Fruit fly (Drosophila melanogaster): ENCODE data around the gene CG7423.
A peak's percentile ranks its signal among the peaks of the same experiment; 100 is the strongest.

The CG7423 gene

DNA sequence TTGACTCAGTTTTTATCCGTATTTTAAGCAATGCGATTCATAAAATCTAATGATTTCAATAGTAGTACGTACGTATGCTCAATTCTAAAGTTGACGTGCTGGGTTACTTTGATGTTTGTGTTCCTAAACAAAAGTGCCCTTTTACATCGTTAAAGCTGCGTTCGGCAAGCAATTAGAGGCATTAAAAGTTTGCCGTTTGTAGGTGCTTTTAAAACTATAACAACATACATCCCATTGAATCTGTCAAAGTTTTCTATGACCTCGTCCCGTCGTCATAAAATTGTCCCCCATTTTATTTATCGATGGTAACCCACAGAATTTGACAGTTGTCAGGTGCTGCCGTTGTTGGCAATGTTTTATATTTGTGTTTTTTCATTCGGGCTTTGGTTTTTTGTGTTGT lies at the start of gene CG7423:
CG7423 (minus strand) TSS at position 101 of the 400 bp plus-strand sequence.
- no peak for TF ChIP-seq Met (GFP tag; optimal IDR thresholded peaks at IDR 0.05)
- no peak for TF ChIP-seq spab (GFP tag; optimal IDR thresholded peaks at IDR 0.05)
- no peak for TF ChIP-seq CG3919 (GFP tag; optimal IDR thresholded peaks at IDR 0.05)
- no peak for TF ChIP-seq cyc (GFP tag; optimal IDR thresholded peaks at IDR 0.05)

DNA sequence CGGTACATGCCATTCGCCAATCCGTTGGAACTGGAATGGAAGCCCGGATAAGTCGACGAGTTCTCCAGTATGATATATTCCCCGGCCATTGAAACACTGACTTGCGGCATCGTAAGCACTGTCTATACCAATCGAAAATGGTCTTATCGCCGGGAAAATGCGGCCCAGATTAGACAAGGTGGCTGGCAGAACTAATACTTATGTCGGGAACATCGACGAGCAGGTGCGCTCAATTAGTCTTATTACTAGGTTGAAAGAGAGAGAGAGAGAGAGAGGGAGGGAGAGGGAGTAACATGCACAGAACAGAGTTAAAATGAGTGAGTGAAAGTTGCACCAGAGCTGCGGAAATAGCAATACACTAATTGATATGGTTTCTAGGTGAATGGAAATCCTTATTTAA lies 44.1 kb upstream of the CG7423 start, which contains the start of gene tgy:
tgy (minus strand) TSS at position 101 of the 400 bp plus-strand sequence.
- no peak for TF ChIP-seq CG8319 (GFP tag; optimal IDR thresholded peaks at IDR 0.05)
- no peak for TF ChIP-seq CG3919 (GFP tag; optimal IDR thresholded peaks at IDR 0.05)
- no peak for TF ChIP-seq CG31627 (GFP tag; optimal IDR thresholded peaks at IDR 0.05)
- TF ChIP-seq vri (GFP tag; optimal IDR thresholded peaks at IDR 0.05): no peak
- TF ChIP-seq CG6276 (GFP tag; optimal IDR thresholded peaks at IDR 0.05): no peak
- TF ChIP-seq achi (GFP tag; optimal IDR thresholded peaks at IDR 0.05): no peak
- no peak for TF ChIP-seq Sox102F (GFP tag; optimal IDR thresholded peaks at IDR 0.05)
- no peak for TF ChIP-seq ss (GFP tag; optimal IDR thresholded peaks at IDR 0.05)
- TF ChIP-seq pdm3 (GFP tag; optimal IDR thresholded peaks at IDR 0.05): no peak
- TF ChIP-seq esn (GFP tag; optimal IDR thresholded peaks at IDR 0.05): no peak
- TF ChIP-seq salr (GFP tag; optimal IDR thresholded peaks at IDR 0.05): no peak
- TF ChIP-seq CG10669 (GFP tag; optimal IDR thresholded peaks at IDR 0.05): no peak
- TF ChIP-seq CG3032 (tag; optimal IDR thresholded peaks at IDR 0.05): no peak

DNA sequence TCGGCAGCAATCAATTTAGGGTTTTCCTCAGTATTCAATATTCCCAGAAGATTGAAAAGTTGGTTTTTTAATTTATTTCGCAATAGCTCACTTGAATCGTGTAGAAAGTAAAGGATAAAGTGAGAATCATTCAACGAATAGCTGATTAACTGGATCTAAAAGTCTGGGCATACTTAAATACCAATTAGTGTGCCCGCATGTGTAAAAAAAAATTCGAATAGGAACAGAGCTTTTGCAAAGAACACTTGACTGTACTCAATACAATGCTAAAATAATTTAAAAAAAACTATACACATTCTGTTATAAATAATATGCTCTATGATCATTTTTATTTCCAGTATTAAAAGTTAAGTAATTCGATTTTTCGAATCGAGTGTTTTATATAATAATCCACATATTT lies 41.2 kb upstream of the CG7423 start, which contains the start of gene CG15882:
CG15882 (minus strand) TSS at position 101 of the 400 bp plus-strand sequence.
- no peak for TF ChIP-seq salr (GFP tag; optimal IDR thresholded peaks at IDR 0.05)
- TF ChIP-seq CG16779 (tag; optimal IDR thresholded peaks at IDR 0.05): no peak
- TF ChIP-seq Hr4 (GFP tag; optimal IDR thresholded peaks at IDR 0.05): no peak
- TF ChIP-seq Lpt (GFP tag; optimal IDR thresholded peaks at IDR 0.05): no peak
- TF ChIP-seq fd59A (GFP tag; optimal IDR thresholded peaks at IDR 0.05): no peak
- TF ChIP-seq cyc (GFP tag; optimal IDR thresholded peaks at IDR 0.05): no peak
- TF ChIP-seq achi (GFP tag; optimal IDR thresholded peaks at IDR 0.05): no peak
- no peak for TF ChIP-seq CG7368 (GFP tag; optimal IDR thresholded peaks at IDR 0.05)
- no peak for TF ChIP-seq topi (GFP tag; optimal IDR thresholded peaks at IDR 0.05)

DNA sequence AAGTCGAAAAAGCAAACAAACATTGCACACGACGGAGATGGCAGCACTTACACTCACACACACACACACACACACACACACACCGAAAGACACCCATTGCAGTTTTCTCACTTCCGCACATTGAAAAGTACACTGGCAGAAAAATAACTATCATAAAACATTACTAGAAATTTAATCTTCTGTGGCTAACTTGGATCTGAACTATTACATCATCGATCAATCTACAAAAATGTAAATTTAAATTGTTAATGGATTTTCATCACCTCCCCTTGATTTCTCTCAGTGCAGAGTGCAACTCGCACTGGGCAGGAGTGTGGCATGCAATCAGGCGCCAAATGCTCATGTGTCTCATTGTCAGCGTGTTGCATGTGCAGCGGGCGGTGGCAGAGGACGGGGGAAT lies 37.3 kb upstream of the CG7423 start:
- TF ChIP-seq Ets21C (GFP tag; optimal IDR thresholded peaks at IDR 0.05) (no peak), Hr4 (GFP tag; optimal IDR thresholded peaks at IDR 0.05) (peak; percentile 43), dac (GFP tag; optimal IDR thresholded peaks at IDR 0.05) (peak; percentile 23), svp (GFP tag) (peak; percentile 61), CG10669 (GFP tag; optimal IDR thresholded peaks at IDR 0.05) (peak; percentile 3), Hr39 (GFP tag; optimal IDR thresholded peaks at IDR 0.05) (peak; percentile 6), CG6163 (GFP tag; IDR thresholded peaks at IDR 0.05) (0 out of 3 replicates have a peak, but pooled peaks have one; percentile 40), CG34406 (GFP tag; optimal IDR thresholded peaks at IDR 0.05) (no peak), Eip78C (GFP tag) (peak; percentile 66), CG32006 (GFP tag; optimal IDR thresholded peaks at IDR 0.05) (peak; percentile 33), lz (GFP tag; optimal IDR thresholded peaks at IDR 0.05) (no peak), fd59A (GFP tag; optimal IDR thresholded peaks at IDR 0.05) (no peak), Lpt (GFP tag; optimal IDR thresholded peaks at IDR 0.05) (no peak), eg (GFP tag; IDR thresholded peaks at IDR 0.05) (peak; percentile 71), CG10631 (GFP tag; optimal IDR thresholded peaks at IDR 0.05) (peak; percentile 14), ss (GFP tag; optimal IDR thresholded peaks at IDR 0.05) (peak in 1 of 2 experiments; percentile 19), pdm3 (GFP tag; optimal IDR thresholded peaks at IDR 0.05) (peak; percentile 16), CG15336 (GFP tag; IDR thresholded peaks at IDR 0.05) (0 out of 2 replicates have a peak, but pooled peaks have one; percentile 27), Gug (GFP tag; IDR thresholded peaks at IDR 0.05) (peak; percentile 22; the same call in 1 of the 2 replicates), CG11294 (GFP tag; IDR thresholded peaks at IDR 0.05) (peak; percentile 11; the same call in 1 of the 2 replicates), dsx (GFP tag; optimal IDR thresholded peaks at IDR 0.05; ENCODE audit: poor library complexity, severe bottlenecking) (peak; percentile 20), CG3919 (GFP tag; optimal IDR thresholded peaks at IDR 0.05) (peak; percentile 25), Ets96B (tag; optimal IDR thresholded peaks at IDR 0.05) (peak; percentile 26), acj6 (GFP tag; optimal IDR thresholded peaks at IDR 0.05) (peak; percentile 21)
